Worm (Caenorhabditis elegans) whole organism, L1 larva: ENCODE data around the gene ZK1240.11.

Experiments used
- alr-1 ChIP-seq: fragments of 200-800 bp; sonication (Bioruptor generic); optimal IDR thresholded peaks from 2 replicates; lab custom pipeline; 2018; ENCODE audit warnings: borderline replicate concordance, mild to moderate bottlenecking, missing genetic modification characterization, missing compliant biosample characterization
- blmp-1 ChIP-seq: fragments of 150-350 bp; optimal IDR thresholded peaks from 2 replicates; lab custom pipeline; 2014; ENCODE audit warnings: missing biosample characterization, missing genetic modification characterization
- jun-1 ChIP-seq: fragments of 150-350 bp; optimal IDR thresholded peaks from 2 replicates; lab custom pipeline; 2014; ENCODE audit warnings: missing biosample characterization, missing genetic modification reagents, missing genetic modification characterization
- lin-15B ChIP-seq: fragments of 150-350 bp; sonication (generic microtip); optimal IDR thresholded peaks from 3 replicates; lab custom pipeline; 2014; ENCODE audit warnings: missing biosample characterization, missing genetic modification characterization
- lin-39 ChIP-seq: fragments of 150-350 bp; optimal IDR thresholded peaks from 2 replicates; lab custom pipeline; 2014; ENCODE audit warnings: missing biosample characterization, missing genetic modification reagents, missing genetic modification characterization
- lsy-2 ChIP-seq, 2 experiments: fragments of 150-350 bp; optimal IDR thresholded peaks; 2 replicates each; lab custom pipeline; 2014; ENCODE audit warnings: missing biosample characterization in 2 of 2, missing genetic modification characterization in 2 of 2
- pag-3 ChIP-seq: sonication (generic microtip); optimal IDR thresholded peaks from 2 replicates; lab custom pipeline; 2017; ENCODE audit warnings: missing genetic modification characterization, mild to moderate bottlenecking, missing compliant biosample characterization, antibody characterized with exemption, borderline replicate concordance; ENCODE audit not compliant: insufficient read depth
- pqm-1 ChIP-seq: sonication (generic microtip); optimal IDR thresholded peaks from 3 replicates; lab custom pipeline; 2017; ENCODE audit warnings: missing biosample characterization, missing genetic modification characterization
- skn-1 ChIP-seq: fragments of 150-350 bp; optimal IDR thresholded peaks from 2 replicates; lab custom pipeline; 2014; ENCODE audit warnings: missing biosample characterization, missing genetic modification characterization
- vab-15 ChIP-seq: sonication (generic microtip); optimal IDR thresholded peaks from 2 replicates; lab custom pipeline; 2017; ENCODE audit warnings: missing genotype, mild to moderate bottlenecking, missing genetic modification characterization, missing compliant biosample characterization
- ztf-4 ChIP-seq: fragments of 150-350 bp; optimal IDR thresholded peaks from 2 replicates; lab custom pipeline; 2014; ENCODE audit warnings: missing biosample characterization, missing genetic modification characterization

ce11 chrII:2312747-2313146 is 12.3 kb upstream of the ZK1240.11 start, which contains the start of the genes trim-21 and B0281.1:
- TF ChIP-seq lin-39 (no peak), pqm-1 (no peak), lsy-2 (tag; optimal IDR thresholded peaks at IDR 0.05; lab: Kevin White, UChicago) (no peak), ztf-4 (tag; lab: Kevin White, UChicago) (no peak), blmp-1 (tag; lab: Kevin White, UChicago) (no peak), pag-3 (no peak), lin-15B (tag; lab: Kevin White, UChicago) (no peak), skn-1 (no peak), vab-15 (tag; lab: Kevin White, UChicago) (no peak), alr-1 (tag; lab: Kevin White, UChicago) (no peak), jun-1 (tag; lab: Kevin White, UChicago) (no peak)
